Fruit fly (Drosophila melanogaster): ENCODE data around the gene mRpS21.

mRpS21 gene

dm6 chr3R:13381744-13382435, at the start of gene mRpS21, which contains the start of gene Droj2:
TSS of gene mRpS21 (minus strand) at chr3R:13381809.
TSS of gene Droj2 (plus strand) at chr3R:13382106.
- peak; percentile 19 for TF ChIP-seq CG8159 (tag; optimal IDR thresholded peaks at IDR 0.05)
- no peak for TF ChIP-seq CG4496 (GFP tag; IDR thresholded peaks at IDR 0.05)
- no peak for TF ChIP-seq fd96Ca (GFP tag; IDR thresholded peaks at IDR 0.05)
- no peak for TF ChIP-seq gl (tag; optimal IDR thresholded peaks at IDR 0.05)
- no peak for TF ChIP-seq CG8301 (tag; optimal IDR thresholded peaks at IDR 0.05)
- TF ChIP-seq Ets98B (GFP tag; IDR thresholded peaks at IDR 0.05): peak; percentile 22; the same call in 1 of the 2 replicates
- no peak for TF ChIP-seq rn (GFP tag; IDR thresholded peaks at IDR 0.05)
- TF ChIP-seq CG17806 (tag; optimal IDR thresholded peaks at IDR 0.05): peak; percentile 13
- TF ChIP-seq CG12605 (GFP tag; IDR thresholded peaks at IDR 0.05): no peak
- no peak for TF ChIP-seq EcR (GFP tag; optimal IDR thresholded peaks at IDR 0.05)
- peak; percentile 32 for TF ChIP-seq CG34367 (tag; optimal IDR thresholded peaks at IDR 0.05)
- TF ChIP-seq CG15710 (tag; optimal IDR thresholded peaks at IDR 0.05): peak; percentile 51

- TF ChIP-seq CG8301 (tag; optimal IDR thresholded peaks at IDR 0.05) (peak; percentile 77), Pif1A (GFP tag; optimal IDR thresholded peaks at IDR 0.05) (peak; percentile 71), CG32121 (GFP tag; IDR thresholded peaks at IDR 0.05) (peak; percentile 75), fd96Ca (GFP tag; IDR thresholded peaks at IDR 0.05) (no peak), gl (tag; optimal IDR thresholded peaks at IDR 0.05) (no peak), Snoo (tag; optimal IDR thresholded peaks at IDR 0.05) (peak; percentile 35), Pif1B (GFP tag; optimal IDR thresholded peaks at IDR 0.05) (peak; percentile 53), CG9948 (tag; optimal IDR thresholded peaks at IDR 0.05) (peak; percentile 65), rn (GFP tag; IDR thresholded peaks at IDR 0.05) (0 out of 2 replicates have a peak, but pooled peaks have one; percentile 24), CG4496 (GFP tag; IDR thresholded peaks at IDR 0.05) (peak; percentile 84), CG15710 (tag; optimal IDR thresholded peaks at IDR 0.05) (peak; percentile 60), EcR (GFP tag; optimal IDR thresholded peaks at IDR 0.05) (no peak), CG12605 (GFP tag; IDR thresholded peaks at IDR 0.05) (peak; percentile 63), CG17806 (tag; optimal IDR thresholded peaks at IDR 0.05) (peak; percentile 75), CG34367 (tag; optimal IDR thresholded peaks at IDR 0.05) (peak; percentile 61), D1 (tag; optimal IDR thresholded peaks at IDR 0.05) (no peak), Ets98B (GFP tag; IDR thresholded peaks at IDR 0.05) (peak; percentile 70), CG13204 (GFP tag; optimal IDR thresholded peaks at IDR 0.05) (no peak), CG8159 (tag; optimal IDR thresholded peaks at IDR 0.05) (peak; percentile 66), CG10348 (GFP tag; IDR thresholded peaks at IDR 0.05) (peak; percentile 40; the same call in 1 of the 2 replicates), CG14655 (GFP tag; optimal IDR thresholded peaks at IDR 0.05) (peak; percentile 82)
These were observed 46.9 kb upstream of the mRpS21 start for dm6 chr3R:13428341-13429040.

- TF ChIP-seq CG9948 (tag; optimal IDR thresholded peaks at IDR 0.05) (peak; percentile 59), CG34367 (tag; optimal IDR thresholded peaks at IDR 0.05) (peak; percentile 12), CG8301 (tag; optimal IDR thresholded peaks at IDR 0.05) (peak; percentile 66), CG10348 (GFP tag; IDR thresholded peaks at IDR 0.05) (no peak), CG32121 (GFP tag; IDR thresholded peaks at IDR 0.05) (no peak), CG8159 (tag; optimal IDR thresholded peaks at IDR 0.05) (peak; percentile 68), CG15710 (tag; optimal IDR thresholded peaks at IDR 0.05) (peak; percentile 52), CG17806 (tag; optimal IDR thresholded peaks at IDR 0.05) (peak; percentile 12), Ets98B (GFP tag; IDR thresholded peaks at IDR 0.05) (no peak), CG14655 (GFP tag; optimal IDR thresholded peaks at IDR 0.05) (peak; percentile 72)
These were observed 43.9 kb upstream of the mRpS21 start, which contains the start of gene Act87E for dm6 chr3R:13425470-13426033. TSS of gene Act87E (plus strand) at chr3R:13425983.

dm6 chr3R:13422178-13422577, 40.6 kb upstream of the mRpS21 start:
- TF ChIP-seq CG13204 (GFP tag; optimal IDR thresholded peaks at IDR 0.05) (no peak), Snoo (tag; optimal IDR thresholded peaks at IDR 0.05) (no peak), Pif1A (GFP tag; optimal IDR thresholded peaks at IDR 0.05) (no peak), Pif1B (GFP tag; optimal IDR thresholded peaks at IDR 0.05) (no peak), CG9948 (tag; optimal IDR thresholded peaks at IDR 0.05) (no peak), CG12605 (GFP tag; IDR thresholded peaks at IDR 0.05) (no peak), CG32121 (GFP tag; IDR thresholded peaks at IDR 0.05) (no peak), CG14655 (GFP tag; optimal IDR thresholded peaks at IDR 0.05) (no peak), CG17806 (tag; optimal IDR thresholded peaks at IDR 0.05) (no peak), CG34367 (tag; optimal IDR thresholded peaks at IDR 0.05) (no peak), CG10348 (GFP tag; IDR thresholded peaks at IDR 0.05) (no peak), EcR (GFP tag; optimal IDR thresholded peaks at IDR 0.05) (no peak)

- TF ChIP-seq Pif1A (GFP tag; optimal IDR thresholded peaks at IDR 0.05) (no peak), Snoo (tag; optimal IDR thresholded peaks at IDR 0.05) (no peak), CG8301 (tag; optimal IDR thresholded peaks at IDR 0.05) (no peak), rn (GFP tag; IDR thresholded peaks at IDR 0.05) (no peak), CG12605 (GFP tag; IDR thresholded peaks at IDR 0.05) (no peak), CG13204 (GFP tag; optimal IDR thresholded peaks at IDR 0.05) (no peak), Pif1B (GFP tag; optimal IDR thresholded peaks at IDR 0.05) (no peak), CG15710 (tag; optimal IDR thresholded peaks at IDR 0.05) (no peak), CG10348 (GFP tag; IDR thresholded peaks at IDR 0.05) (no peak)
These were observed 38.4 kb upstream of the mRpS21 start, which contains the start of gene Ir87a for dm6 chr3R:13419979-13420378. TSS of gene Ir87a (plus strand) at chr3R:13420279.
